Fruit fly (Drosophila melanogaster) whole organism, embryonic: ENCODE data around the gene Argl.

ENCODE experiments used
- Abd-B ChIP-seq: fragments of 200-800 bp; sonication (Bioruptor generic); optimal IDR thresholded peaks from 2 replicates; lab custom pipeline; 2018; ENCODE audit warnings: missing biosample characterization, mild to moderate bottlenecking, missing genetic modification characterization, moderate library complexity
- Bteb2 ChIP-seq: fragments of 200-800 bp; sonication (Bioruptor generic); optimal IDR thresholded peaks from 2 replicates; lab custom pipeline; 2016; ENCODE audit warnings: missing biosample characterization, missing genetic modification characterization
- CG10366 ChIP-seq: fragments of 200-800 bp; sonication (Bioruptor generic); IDR thresholded peaks from 2 replicates; pipeline ENCODE4 v1.3.6; 2022; ENCODE audit warnings: missing biosample characterization, missing genetic modification characterization
- CG12299 ChIP-seq: fragments of 200-800 bp; sonication (Bioruptor generic); optimal IDR thresholded peaks from 2 replicates; lab custom pipeline; 2018; ENCODE audit warnings: missing biosample characterization, mild to moderate bottlenecking, missing genetic modification characterization
- CG17186 ChIP-seq: fragments of 200-800 bp; sonication (Bioruptor generic); optimal IDR thresholded peaks from 3 replicates; lab custom pipeline; 2017; ENCODE audit warnings: missing biosample characterization, missing genetic modification reagents, missing genetic modification characterization
- CG17612 ChIP-seq: fragments of 200-800 bp; sonication (Bioruptor generic); IDR thresholded peaks from 2 replicates; pipeline ENCODE4 v1.3.6; 2022; ENCODE audit warnings: missing biosample characterization, missing genetic modification characterization
- CG17829 ChIP-seq: fragments of 200-800 bp; optimal IDR thresholded peaks from 2 replicates; lab custom pipeline; 2019; ENCODE audit warnings: missing biosample characterization, mild to moderate bottlenecking, missing genetic modification characterization, moderate library complexity
- CG2712 ChIP-seq: fragments of 200-800 bp; optimal IDR thresholded peaks from 3 replicates; lab custom pipeline; 2019; ENCODE audit warnings: missing biosample characterization, mild to moderate bottlenecking, missing genetic modification characterization, moderate library complexity
- CG2875 ChIP-seq: fragments of 200-800 bp; sonication (Bioruptor generic); optimal IDR thresholded peaks from 2 replicates; lab custom pipeline; 2017; ENCODE audit warnings: missing biosample characterization, mild to moderate bottlenecking, missing genetic modification characterization, missing genetic modification reagents
- CG32772 ChIP-seq: fragments of 200-800 bp; sonication (Bioruptor generic); IDR thresholded peaks from 2 replicates; pipeline ENCODE4 v1.3.6; 2022; ENCODE audit warnings: missing biosample characterization, missing genetic modification characterization
- CG4617 ChIP-seq: fragments of 200-800 bp; sonication (Bioruptor generic); optimal IDR thresholded peaks from 3 replicates; lab custom pipeline; 2016; ENCODE audit warnings: missing biosample characterization, missing genetic modification characterization, borderline replicate concordance
- CG7963 ChIP-seq: fragments of 200-800 bp; sonication (Bioruptor generic); IDR thresholded peaks from 3 replicates; pipeline ENCODE4 v1.3.6; 2022; ENCODE audit warnings: missing biosample characterization, missing genetic modification characterization; ENCODE audit not compliant: partially characterized antibody
- CG8290 ChIP-seq, 3 experiments: fragments of 200-800 bp; sonication (Bioruptor generic); optimal IDR thresholded peaks; 2 replicates each; lab custom pipeline; 2016 to 2019; ENCODE audit warnings: missing biosample characterization in 3 of 3, missing genetic modification characterization in 3 of 3, mild to moderate bottlenecking in 2 of 3, moderate library complexity in 1 of 3
- CG8359 ChIP-seq: fragments of 200-800 bp; sonication (Bioruptor generic); optimal IDR thresholded peaks from 2 replicates; lab custom pipeline; 2017; ENCODE audit warnings: missing biosample characterization, mild to moderate bottlenecking, missing genetic modification characterization, borderline replicate concordance
- CG8478 ChIP-seq: fragments of >200 bp; optimal IDR thresholded peaks from 2 replicates; lab custom pipeline; 2018
- CG8765 ChIP-seq: fragments of 200-800 bp; sonication (Bioruptor generic); IDR thresholded peaks from 2 replicates; pipeline ENCODE4 v1.3.6; 2022; ENCODE audit warnings: missing biosample characterization, missing genetic modification characterization
- CkIIα-i1 ChIP-seq: fragments of 200-800 bp; sonication (Bioruptor generic); IDR thresholded peaks from 2 replicates; pipeline ENCODE4 v1.3.6; 2022; ENCODE audit warnings: missing biosample characterization, missing genetic modification characterization
- Deaf1 ChIP-seq: fragments of 200-800 bp; optimal IDR thresholded peaks from 3 replicates; lab custom pipeline; 2019; ENCODE audit warnings: missing biosample characterization, mild to moderate bottlenecking, missing genetic modification characterization, moderate library complexity
- Dek ChIP-seq: fragments of 200-800 bp; sonication (Bioruptor generic); optimal IDR thresholded peaks from 3 replicates; lab custom pipeline; 2019; ENCODE audit warnings: missing biosample characterization, mild to moderate bottlenecking, missing genetic modification characterization, moderate library complexity
- Doc2 ChIP-seq: fragments of 200-800 bp; sonication (Bioruptor generic); IDR thresholded peaks from 2 replicates; pipeline ENCODE4 v1.3.6; 2022; ENCODE audit warnings: missing biosample characterization, missing genetic modification characterization
- Eip74EF ChIP-seq, 2 experiments: fragments of 200-800 bp in 1 of 2; fragments of >200 bp in 1 of 2; sonication (Bioruptor generic) in 1 of 2; optimal IDR thresholded peaks; 2 replicates each; lab custom pipeline; 2017 to 2019; ENCODE audit warnings: missing biosample characterization in 2 of 2, missing genetic modification characterization in 2 of 2, mild to moderate bottlenecking in 1 of 2, moderate library complexity in 1 of 2
- Fer1 ChIP-seq: fragments of 200-800 bp; sonication (Bioruptor generic); optimal IDR thresholded peaks from 2 replicates; lab custom pipeline; 2017; ENCODE audit warnings: missing biosample characterization, mild to moderate bottlenecking, missing genetic modification characterization
- HHEX ChIP-seq: fragments of 200-800 bp; sonication (Bioruptor generic); optimal IDR thresholded peaks from 3 replicates; lab custom pipeline; 2017; ENCODE audit warnings: missing biosample characterization, mild to moderate bottlenecking, missing genetic modification characterization, missing genetic modification reagents
- HLH4C ChIP-seq: fragments of 200-800 bp; sonication (Bioruptor generic); IDR thresholded peaks from 3 replicates; pipeline ENCODE4 v1.3.6; 2022; ENCODE audit warnings: missing biosample characterization, missing genetic modification characterization; ENCODE audit not compliant: partially characterized antibody
- HLH54F ChIP-seq: fragments of 200-800 bp; sonication (Bioruptor generic); optimal IDR thresholded peaks from 3 replicates; lab custom pipeline; 2016; ENCODE audit warnings: missing biosample characterization, missing genetic modification characterization
- Kr ChIP-seq: fragments of 200-800 bp; sonication (Bioruptor generic); optimal IDR thresholded peaks from 2 replicates; lab custom pipeline; 2017; ENCODE audit warnings: missing biosample characterization, mild to moderate bottlenecking, missing genetic modification characterization
- Meics ChIP-seq: fragments of 200-800 bp; sonication (Bioruptor generic); optimal IDR thresholded peaks from 2 replicates; lab custom pipeline; 2017; ENCODE audit warnings: missing biosample characterization, mild to moderate bottlenecking, missing genetic modification characterization
- Usf ChIP-seq: fragments of 200-800 bp; sonication (Bioruptor generic); optimal IDR thresholded peaks from 2 replicates; lab custom pipeline; 2017; ENCODE audit warnings: missing genotype, missing biosample characterization, missing genetic modification characterization
- bsh ChIP-seq, 2 experiments: fragments of 200-800 bp; sonication (Bioruptor generic); optimal IDR thresholded peaks; 2 replicates each; lab custom pipeline; 2017 to 2018; ENCODE audit warnings: mild to moderate bottlenecking in 2 of 2, missing biosample characterization in 2 of 2, missing genetic modification characterization in 2 of 2, moderate library complexity in 1 of 2
- chif ChIP-seq, 2 experiments: fragments of 200-800 bp; sonication (Bioruptor generic); optimal IDR thresholded peaks; 3 replicates each; lab custom pipeline; 2016; ENCODE audit warnings: missing biosample characterization in 2 of 2, missing genetic modification characterization in 2 of 2
- croc ChIP-seq: fragments of 200-800 bp; sonication (Bioruptor generic); conservative IDR thresholded peaks from 3 replicates; pipeline ENCODE4 v1.3.6; 2022; ENCODE audit warnings: missing biosample characterization, missing genetic modification characterization
- crp ChIP-seq, 2 experiments: fragments of 200-800 bp; sonication (Bioruptor generic); optimal IDR thresholded peaks; 2 replicates in 1 of 2; 3 replicates in 1 of 2; lab custom pipeline; 2017; ENCODE audit warnings: missing biosample characterization in 2 of 2, missing genetic modification characterization in 2 of 2, mild to moderate bottlenecking in 1 of 2, moderate library complexity in 1 of 2
- esg ChIP-seq: fragments of 200-800 bp; sonication (Bioruptor generic); conservative IDR thresholded peaks from 2 replicates; pipeline ENCODE4 v1.3.6; 2022; ENCODE audit warnings: missing biosample characterization, missing genetic modification characterization
- exex ChIP-seq: fragments of 200-800 bp; sonication (Bioruptor generic); optimal IDR thresholded peaks from 4 replicates; lab custom pipeline; 2018; ENCODE audit warnings: missing biosample characterization, mild to moderate bottlenecking, missing genetic modification characterization, moderate library complexity
- grau ChIP-seq: fragments of 200-800 bp; optimal IDR thresholded peaks from 3 replicates; lab custom pipeline; 2019; ENCODE audit warnings: missing biosample characterization, mild to moderate bottlenecking, missing genetic modification characterization, moderate library complexity
- gro ChIP-seq: fragments of 200-800 bp; sonication (Bioruptor generic); optimal IDR thresholded peaks from 2 replicates; lab custom pipeline; 2016; ENCODE audit warnings: missing biosample characterization, missing genetic modification characterization
- lilli ChIP-seq: fragments of 200-800 bp; sonication (Bioruptor generic); optimal IDR thresholded peaks from 3 replicates; lab custom pipeline; 2016; ENCODE audit warnings: missing biosample characterization, missing genetic modification characterization
- lmd ChIP-seq: fragments of 200-800 bp; sonication (Bioruptor generic); IDR thresholded peaks from 2 replicates; pipeline ENCODE4 v1.3.6; 2022; ENCODE audit warnings: missing biosample characterization, missing genetic modification characterization
- lov ChIP-seq, 2 experiments: fragments of 200-800 bp in 1 of 2; fragments of >200 bp in 1 of 2; sonication (Bioruptor generic) in 1 of 2; IDR thresholded peaks in 1 of 2; optimal IDR thresholded peaks in 1 of 2; 2 replicates in 1 of 2; 3 replicates in 1 of 2; pipeline versions ENCODE4 v1.3.6 to Lab custom; 2017 to 2022; ENCODE audit warnings: missing biosample characterization in 1 of 2, missing genetic modification characterization in 1 of 2
- peb ChIP-seq: fragments of 200-800 bp; sonication (Bioruptor generic); IDR thresholded peaks from 2 replicates; pipeline ENCODE4 v1.3.6; 2022; ENCODE audit warnings: missing biosample characterization, missing genetic modification characterization
- run ChIP-seq: fragments of 200-800 bp; sonication (Bioruptor generic); optimal IDR thresholded peaks from 3 replicates; lab custom pipeline; 2018; ENCODE audit warnings: missing biosample characterization, mild to moderate bottlenecking, missing genetic modification characterization
- unc-4 ChIP-seq: fragments of 200-800 bp; sonication (Bioruptor generic); IDR thresholded peaks from 2 replicates; pipeline ENCODE4 v1.3.6; 2022; ENCODE audit warnings: missing biosample characterization, missing genetic modification characterization; ENCODE audit not compliant: partially characterized antibody
- zf30C ChIP-seq: fragments of 200-800 bp; sonication (Bioruptor generic); optimal IDR thresholded peaks from 3 replicates; lab custom pipeline; 2018; ENCODE audit warnings: missing biosample characterization, mild to moderate bottlenecking, missing genetic modification characterization

Argl gene

DNA sequence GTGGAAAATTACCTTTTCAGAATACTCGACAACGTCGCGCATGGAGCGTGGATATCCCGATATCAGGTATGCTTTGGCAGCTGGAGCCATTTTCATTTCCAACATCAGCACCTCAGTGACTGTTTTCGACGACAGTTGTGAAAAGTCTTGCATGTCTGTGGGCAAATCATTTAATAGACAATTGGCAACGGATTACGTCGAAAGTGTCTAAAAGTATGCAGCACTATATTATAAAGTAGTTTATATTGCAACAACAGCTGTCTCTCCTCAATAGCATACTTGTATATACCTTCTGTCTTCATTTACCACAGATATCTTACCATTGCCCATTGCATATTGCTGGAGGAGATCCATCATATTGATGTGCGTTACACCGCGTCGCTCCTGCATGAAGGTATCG lies 31.0 kb upstream of the Argl start:
- TF ChIP-seq CG8290 (GFP tag; optimal IDR thresholded peaks at IDR 0.05; lab: Kevin White, UChicago) (peak; percentile 70), CG8290 (tag; optimal IDR thresholded peaks at IDR 0.05; lab: Kevin White, UChicago) (peak in 1 of 2 experiments; percentile 38), HLH4C (GFP tag; lab: Robert Waterston, UW) (no peak), CG17612 (GFP tag; lab: Robert Waterston, UW) (peak; percentile 100), grau (tag; lab: Kevin White, UChicago) (no peak), croc (no peak), Doc2 (GFP tag; lab: Robert Waterston, UW) (no peak)

DNA sequence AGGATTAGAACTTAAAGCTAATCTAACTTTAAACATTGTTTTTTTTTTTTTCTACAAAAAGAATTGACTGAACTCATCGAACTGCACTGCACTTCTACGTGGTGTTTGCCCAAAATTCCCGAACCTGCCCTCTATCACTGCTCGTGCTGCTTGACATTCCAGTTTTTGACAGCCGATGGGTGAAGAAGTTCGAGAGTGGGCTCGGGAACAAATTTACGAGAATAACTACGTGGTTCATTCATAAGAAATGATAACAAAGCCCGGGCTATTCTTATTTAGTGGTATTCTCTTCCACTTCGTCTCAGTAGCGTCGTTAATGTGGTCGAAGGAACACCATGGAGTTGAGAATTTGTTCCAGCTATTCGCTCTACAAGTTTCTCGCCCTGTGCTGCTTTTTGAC lies 25.3 kb upstream of the Argl start, which contains the start of gene CG18088:
Gene CG18088 (plus strand): TSS at position 301 of the 400 bp plus-strand sequence.
- TF ChIP-seq Deaf1 (tag; lab: Kevin White, UChicago) = peak; percentile 45
- TF ChIP-seq zf30C (GFP tag; lab: Kevin White, UChicago) = no peak

DNA sequence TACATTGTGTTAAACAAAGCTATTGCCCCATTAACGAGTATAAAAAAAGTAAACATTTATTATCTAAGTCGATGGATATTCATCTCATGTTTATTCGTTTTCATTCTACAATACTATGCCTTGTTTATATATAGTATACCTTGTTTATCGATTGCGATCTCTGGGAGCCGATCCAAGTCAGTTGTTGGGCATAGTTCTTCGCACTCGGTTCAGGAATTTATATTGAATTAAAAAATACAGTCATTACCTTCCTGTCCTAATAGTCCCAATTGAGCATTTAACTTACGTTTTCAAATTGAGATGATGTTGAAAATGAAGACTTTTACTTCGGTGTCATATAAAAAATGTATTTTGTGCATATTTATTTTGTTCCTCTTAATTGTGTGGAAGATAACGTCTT lies 22.8 kb upstream of the Argl start, which contains the start of gene CG32984:
Gene CG32984 (plus strand): TSS at position 301 of the 400 bp plus-strand sequence.
- TF ChIP-seq Usf = no peak
- TF ChIP-seq Abd-B (GFP tag; lab: Kevin White, UChicago) = no peak
- no peak for TF ChIP-seq run (tag; lab: Kevin White, UChicago)
- no peak for TF ChIP-seq CG8765 (GFP tag; lab: Robert Waterston, UW)
- no peak for TF ChIP-seq exex (tag; lab: Kevin White, UChicago)
- no peak for TF ChIP-seq bsh (GFP tag; optimal IDR thresholded peaks at IDR 0.05; lab: Kevin White, UChicago)
- TF ChIP-seq unc-4 = no peak
- no peak for TF ChIP-seq CG17829 (tag; lab: Kevin White, UChicago)

DNA sequence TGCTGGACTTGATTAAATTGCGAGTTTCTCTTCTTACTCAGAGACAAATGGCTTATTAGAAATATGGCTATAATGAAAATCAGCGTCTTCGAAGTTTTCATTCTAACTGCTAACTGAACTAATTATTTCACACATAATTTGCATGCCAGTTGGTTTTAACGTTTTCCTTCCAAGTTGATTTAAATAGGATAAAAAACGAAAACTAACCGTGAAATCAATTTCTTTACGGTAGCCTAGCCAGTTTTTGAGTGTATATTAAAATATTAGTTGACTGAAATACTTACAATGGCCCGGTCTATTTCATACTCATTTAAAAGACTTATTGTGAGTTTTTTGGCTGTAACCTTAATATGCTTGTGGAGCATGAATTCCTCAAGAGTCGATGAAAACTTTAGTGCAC lies 20.3 kb upstream of the Argl start, which contains the start of the genes CG9525 and CG32985:
Gene CG9525 (minus strand): TSS at position 101 of the 400 bp plus-strand sequence.
Gene CG32985 (plus strand): TSS at position 280 of the 400 bp plus-strand sequence.
- TF ChIP-seq CkIIα-i1 (GFP tag; lab: Robert Waterston, UW) (no peak), Bteb2 (GFP tag; lab: Kevin White, UChicago) (no peak), CG32772 (GFP tag; lab: Robert Waterston, UW) (no peak), CG10366 (no peak), CG12299 (no peak), HHEX (GFP tag; lab: Kevin White, UChicago) (no peak), Fer1 (GFP tag; lab: Kevin White, UChicago) (no peak), CG2712 (tag; lab: Kevin White, UChicago) (no peak), lilli (GFP tag; lab: Kevin White, UChicago) (no peak), HLH54F (no peak), CG8478 (lab: Kevin White, UChicago) (no peak), crp (GFP tag; optimal IDR thresholded peaks at IDR 0.05; lab: Kevin White, UChicago) (no peak), CG4617 (GFP tag; lab: Kevin White, UChicago) (no peak), lov (optimal IDR thresholded peaks at IDR 0.05; lab: Kevin White, UChicago) (no peak), lov (GFP tag; IDR thresholded peaks at IDR 0.05; lab: Robert Waterston, UW) (no peak)

DNA sequence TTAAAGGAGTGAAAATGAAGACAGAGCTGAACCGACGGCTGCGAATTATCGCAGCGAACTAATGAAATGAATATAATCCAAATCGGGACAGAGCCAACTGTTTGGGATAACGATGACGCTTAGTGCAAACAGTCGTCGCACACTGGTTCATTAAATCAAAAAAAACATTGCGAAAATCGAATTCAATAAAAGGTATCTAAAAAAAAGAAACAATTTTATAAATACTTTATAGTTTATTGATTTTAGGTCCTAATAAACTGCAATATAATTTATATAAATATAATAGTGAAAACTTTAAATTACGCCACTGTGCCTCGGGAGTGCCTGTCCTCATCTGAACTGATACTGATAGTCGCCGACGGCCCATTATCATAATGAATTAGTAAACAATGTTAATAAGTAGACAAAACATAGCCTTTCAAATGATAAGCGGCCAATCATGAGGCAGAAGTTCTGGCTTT lies 17.1 kb upstream of the Argl start, which contains the start of gene CG31886:
Gene CG31886 (minus strand): TSS at position 51 of the 461 bp plus-strand sequence.
- TF ChIP-seq chif (GFP tag; optimal IDR thresholded peaks at IDR 0.05; lab: Kevin White, UChicago) (no peak), CG7963 (GFP tag; lab: Robert Waterston, UW) (no peak), Kr (no peak), peb (no peak), gro (no peak), Dek (tag; lab: Kevin White, UChicago) (peak; percentile 8), CG17186 (GFP tag; lab: Kevin White, UChicago) (no peak), esg (GFP tag; lab: Robert Waterston, UW) (no peak), CG2875 (no peak), CG8359 (GFP tag; lab: Kevin White, UChicago) (no peak), lilli (GFP tag; lab: Kevin White, UChicago) (peak; percentile 21), Eip74EF (GFP tag; optimal IDR thresholded peaks at IDR 0.05; lab: Kevin White, UChicago) (no peak), lmd (GFP tag; lab: Robert Waterston, UW) (peak; percentile 31; the same call in 1 of the 2 replicates), Meics (GFP tag; lab: Kevin White, UChicago) (peak; percentile 30)
